Worm (Caenorhabditis elegans) whole organism, L3 larva: ENCODE results near the gene elt-3.

Experiments
- R02D3.7 ChIP-seq: fragments of 150-350 bp; optimal IDR thresholded peaks from 2 replicates; lab custom pipeline; 2014; ENCODE audit warnings: missing biosample characterization, missing genetic modification characterization
- ZK546.5 ChIP-seq: sonication (generic microtip); optimal IDR thresholded peaks from 2 replicates; lab custom pipeline; 2017; ENCODE audit warnings: missing biosample characterization, missing genetic modification characterization
- aly-2 ChIP-seq: fragments of 150-350 bp; optimal IDR thresholded peaks from 2 replicates; lab custom pipeline; 2014; ENCODE audit warnings: missing biosample characterization, missing genetic modification characterization
- ama-1 ChIP-seq: fragments of 150-350 bp; optimal IDR thresholded peaks from 2 replicates; lab custom pipeline; 2018
- ceh-16 ChIP-seq: sonication (generic microtip); optimal IDR thresholded peaks from 2 replicates; lab custom pipeline; 2017; ENCODE audit warnings: missing biosample characterization, missing genetic modification characterization
- ceh-28 ChIP-seq: fragments of 150-350 bp; optimal IDR thresholded peaks from 2 replicates; lab custom pipeline; 2014; ENCODE audit warnings: missing biosample characterization, missing genetic modification reagents, missing genetic modification characterization
- ceh-82 ChIP-seq: fragments of 150-350 bp; optimal IDR thresholded peaks from 2 replicates; lab custom pipeline; 2014; ENCODE audit warnings: missing biosample characterization, missing genetic modification characterization
- ceh-9 ChIP-seq: sonication (generic microtip); optimal IDR thresholded peaks from 2 replicates; lab custom pipeline; 2018; ENCODE audit warnings: missing biosample characterization, missing genetic modification characterization
- daf-12 ChIP-seq: fragments of 150-350 bp; optimal IDR thresholded peaks from 2 replicates; lab custom pipeline; 2014; ENCODE audit warnings: missing biosample characterization, missing genetic modification reagents, missing genetic modification characterization
- egl-27 ChIP-seq: sonication (generic microtip); optimal IDR thresholded peaks from 4 replicates; lab custom pipeline; 2017; ENCODE audit warnings: missing biosample characterization, missing genetic modification reagents, missing genetic modification characterization
- egl-5 ChIP-seq: fragments of 150-350 bp; optimal IDR thresholded peaks from 2 replicates; lab custom pipeline; 2017; ENCODE audit warnings: missing biosample characterization, missing genetic modification reagents, missing genetic modification characterization, inconsistent platforms
- elt-1 ChIP-seq: fragments of 150-350 bp; optimal IDR thresholded peaks from 2 replicates; lab custom pipeline; 2014; ENCODE audit warnings: missing biosample characterization, missing genetic modification characterization
- elt-2 ChIP-seq: sonication (generic microtip); optimal IDR thresholded peaks from 2 replicates; lab custom pipeline; 2016; ENCODE audit warnings: missing genetic modification reagents, mild to moderate bottlenecking, missing genetic modification characterization, missing compliant biosample characterization
- elt-3 ChIP-seq, 3 experiments: fragments of 150-350 bp in 1 of 3; sonication (generic microtip) in 2 of 3; optimal IDR thresholded peaks; 2 replicates in 2 of 3; 4 replicates in 1 of 3; lab custom pipeline; 2014 to 2017; ENCODE audit warnings: missing biosample characterization in 3 of 3, missing genetic modification characterization in 3 of 3
- eor-1 ChIP-seq, 2 experiments: fragments of 150-350 bp; optimal IDR thresholded peaks; 2 replicates each; lab custom pipeline; 2014 to 2018; ENCODE audit warnings: missing biosample characterization in 2 of 2, missing genetic modification characterization in 2 of 2
- fkh-10 ChIP-seq: sonication (generic microtip); optimal IDR thresholded peaks from 2 replicates; lab custom pipeline; 2017; ENCODE audit warnings: missing biosample characterization, missing genetic modification reagents, missing genetic modification characterization
- fkh-2 ChIP-seq: fragments of 150-350 bp; optimal IDR thresholded peaks from 2 replicates; lab custom pipeline; 2014; ENCODE audit warnings: missing biosample characterization, missing genetic modification reagents, missing genetic modification characterization
- fos-1 ChIP-seq: fragments of 150-350 bp; optimal IDR thresholded peaks from 2 replicates; lab custom pipeline; 2014; ENCODE audit warnings: missing biosample characterization, missing genetic modification characterization
- hmg-11 ChIP-seq: sonication (generic microtip); optimal IDR thresholded peaks from 2 replicates; lab custom pipeline; 2016; ENCODE audit warnings: missing genetic modification characterization, missing compliant biosample characterization
- jun-1 ChIP-seq: fragments of 150-350 bp; optimal IDR thresholded peaks from 2 replicates; lab custom pipeline; 2014; ENCODE audit warnings: missing biosample characterization, missing genetic modification reagents, missing genetic modification characterization
- lin-15B ChIP-seq: fragments of 150-350 bp; optimal IDR thresholded peaks from 2 replicates; lab custom pipeline; 2014; ENCODE audit warnings: missing biosample characterization, missing genetic modification characterization
- lin-39 ChIP-seq: fragments of 150-350 bp; optimal IDR thresholded peaks from 2 replicates; lab custom pipeline; 2018; ENCODE audit warnings: missing biosample characterization, missing genetic modification reagents, missing genetic modification characterization
- lsy-12 ChIP-seq: sonication (generic microtip); optimal IDR thresholded peaks from 2 replicates; lab custom pipeline; 2016; ENCODE audit warnings: mild to moderate bottlenecking, missing genetic modification characterization, missing compliant biosample characterization
- mdl-1 ChIP-seq: fragments of 150-350 bp; optimal IDR thresholded peaks from 2 replicates; lab custom pipeline; 2014; ENCODE audit warnings: missing biosample characterization, missing genetic modification characterization
- mml-1 ChIP-seq: fragments of 150-350 bp; sonication (generic microtip); optimal IDR thresholded peaks from 3 replicates; lab custom pipeline; 2014; ENCODE audit warnings: missing biosample characterization, missing genetic modification characterization
- nfya-1 ChIP-seq: sonication (generic microtip); optimal IDR thresholded peaks from 2 replicates; lab custom pipeline; 2017; ENCODE audit warnings: missing genetic modification characterization, mild to moderate bottlenecking, missing compliant biosample characterization, antibody characterized with exemption, moderate library complexity; ENCODE audit not compliant: insufficient read depth
- nhr-11 ChIP-seq: fragments of 150-350 bp; optimal IDR thresholded peaks from 2 replicates; lab custom pipeline; 2014; ENCODE audit warnings: missing biosample characterization, missing genetic modification characterization
- nhr-12 ChIP-seq: fragments of 150-350 bp; optimal IDR thresholded peaks from 2 replicates; lab custom pipeline; 2014; ENCODE audit warnings: missing biosample characterization, missing genetic modification characterization
- nhr-23 ChIP-seq: fragments of 150-350 bp; optimal IDR thresholded peaks from 2 replicates; lab custom pipeline; 2014; ENCODE audit warnings: missing biosample characterization, missing genetic modification reagents, missing genetic modification characterization
- nhr-237 ChIP-seq: fragments of 150-350 bp; optimal IDR thresholded peaks from 2 replicates; lab custom pipeline; 2014; ENCODE audit warnings: missing biosample characterization, missing genetic modification characterization
- nhr-25 ChIP-seq: sonication (generic microtip); optimal IDR thresholded peaks from 2 replicates; lab custom pipeline; 2017; ENCODE audit warnings: missing biosample characterization, missing genetic modification characterization
- nhr-28 ChIP-seq: fragments of 150-350 bp; optimal IDR thresholded peaks from 2 replicates; lab custom pipeline; 2014; ENCODE audit warnings: missing biosample characterization, missing genetic modification characterization
- nhr-43 ChIP-seq: sonication (generic microtip); optimal IDR thresholded peaks from 2 replicates; lab custom pipeline; 2016; ENCODE audit warnings: mild to moderate bottlenecking, missing genetic modification characterization, missing compliant biosample characterization; ENCODE audit not compliant: poor library complexity, severe bottlenecking
- nhr-67 ChIP-seq: fragments of 150-350 bp; optimal IDR thresholded peaks from 2 replicates; lab custom pipeline; 2014; ENCODE audit warnings: missing biosample characterization, missing genetic modification characterization
- nhr-76 ChIP-seq: fragments of 150-350 bp; sonication (generic microtip); optimal IDR thresholded peaks from 5 replicates; lab custom pipeline; 2014; ENCODE audit warnings: missing biosample characterization, missing genetic modification characterization
- nhr-77 ChIP-seq: fragments of 150-350 bp; optimal IDR thresholded peaks from 2 replicates; lab custom pipeline; 2014; ENCODE audit warnings: missing biosample characterization, missing genetic modification characterization
- pha-4 ChIP-seq: fragments of 150-350 bp; optimal IDR thresholded peaks from 2 replicates; lab custom pipeline; 2014; ENCODE audit warnings: missing biosample characterization, missing genetic modification reagents, missing genetic modification characterization
- pqm-1 ChIP-seq: fragments of 150-350 bp; optimal IDR thresholded peaks from 2 replicates; lab custom pipeline; 2017; ENCODE audit warnings: missing biosample characterization, missing genetic modification characterization, inconsistent platforms
- sea-2 ChIP-seq: fragments of 150-350 bp; sonication (generic microtip); optimal IDR thresholded peaks from 4 replicates; lab custom pipeline; 2014; ENCODE audit warnings: missing biosample characterization, missing genetic modification reagents, missing genetic modification characterization
- skn-1 ChIP-seq: fragments of 150-350 bp; optimal IDR thresholded peaks from 2 replicates; lab custom pipeline; 2014; ENCODE audit warnings: missing biosample characterization, missing genetic modification characterization
- snpc-4 ChIP-seq: fragments of 150-350 bp; optimal IDR thresholded peaks from 2 replicates; lab custom pipeline; 2014; ENCODE audit warnings: missing biosample characterization, missing genetic modification characterization
- tbx-2 ChIP-seq: sonication (generic microtip); optimal IDR thresholded peaks from 2 replicates; lab custom pipeline; 2016; ENCODE audit warnings: mild to moderate bottlenecking, missing genetic modification characterization, missing compliant biosample characterization
- unc-39 ChIP-seq: sonication (generic microtip); optimal IDR thresholded peaks from 4 replicates; lab custom pipeline; 2017; ENCODE audit warnings: missing biosample characterization, missing genetic modification characterization
- unc-62 ChIP-seq: fragments of 150-350 bp; sonication (generic microtip); optimal IDR thresholded peaks from 4 replicates; lab custom pipeline; 2014; ENCODE audit warnings: missing biosample characterization, missing genetic modification reagents, missing genetic modification characterization
- zag-1 ChIP-seq: fragments of 150-350 bp; optimal IDR thresholded peaks from 2 replicates; lab custom pipeline; 2014; ENCODE audit warnings: missing biosample characterization, missing genetic modification characterization
- ztf-11 ChIP-seq: fragments of 150-350 bp; optimal IDR thresholded peaks from 2 replicates; lab custom pipeline; 2014; ENCODE audit warnings: missing biosample characterization, missing genetic modification characterization
- ztf-4 ChIP-seq: fragments of 150-350 bp; optimal IDR thresholded peaks from 2 replicates; lab custom pipeline; 2014; ENCODE audit warnings: missing biosample characterization, missing genetic modification characterization

elt-3 gene

DNA sequence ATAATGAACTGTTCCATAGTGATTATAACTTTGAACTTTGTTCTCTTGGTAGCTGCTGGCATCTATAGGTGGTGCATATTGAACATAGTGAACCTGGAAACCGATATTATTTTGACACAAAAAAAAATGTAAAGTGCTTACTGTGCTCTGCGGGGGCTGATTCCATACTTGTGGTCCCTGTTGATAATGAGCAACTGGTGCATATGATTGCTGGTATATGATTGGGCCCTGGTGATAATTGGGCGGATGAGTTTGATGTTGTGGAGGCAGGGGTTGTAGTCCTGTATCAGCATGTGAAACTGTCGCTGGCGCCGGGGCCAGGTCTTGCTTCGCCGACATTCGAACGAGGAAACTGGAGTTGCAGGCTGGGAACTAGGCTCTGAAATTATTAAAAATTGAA, 33.6 kb downstream of the elt-3 start, which contains the start of gene pqn-39:
pqn-39 (minus strand) TSS at position 385 of the 400 bp plus-strand sequence.
- TF ChIP-seq fkh-10 (no peak), nhr-25 (tag; lab: Kevin White, UChicago) (no peak), nhr-11 (tag; lab: Kevin White, UChicago) (no peak), nhr-237 (tag; lab: Kevin White, UChicago) (no peak), zag-1 (tag; lab: Kevin White, UChicago) (no peak), unc-39 (no peak), elt-2 (tag; lab: Kevin White, UChicago) (no peak), ztf-11 (no peak), mml-1 (no peak), nhr-12 (tag; lab: Kevin White, UChicago) (no peak)

DNA sequence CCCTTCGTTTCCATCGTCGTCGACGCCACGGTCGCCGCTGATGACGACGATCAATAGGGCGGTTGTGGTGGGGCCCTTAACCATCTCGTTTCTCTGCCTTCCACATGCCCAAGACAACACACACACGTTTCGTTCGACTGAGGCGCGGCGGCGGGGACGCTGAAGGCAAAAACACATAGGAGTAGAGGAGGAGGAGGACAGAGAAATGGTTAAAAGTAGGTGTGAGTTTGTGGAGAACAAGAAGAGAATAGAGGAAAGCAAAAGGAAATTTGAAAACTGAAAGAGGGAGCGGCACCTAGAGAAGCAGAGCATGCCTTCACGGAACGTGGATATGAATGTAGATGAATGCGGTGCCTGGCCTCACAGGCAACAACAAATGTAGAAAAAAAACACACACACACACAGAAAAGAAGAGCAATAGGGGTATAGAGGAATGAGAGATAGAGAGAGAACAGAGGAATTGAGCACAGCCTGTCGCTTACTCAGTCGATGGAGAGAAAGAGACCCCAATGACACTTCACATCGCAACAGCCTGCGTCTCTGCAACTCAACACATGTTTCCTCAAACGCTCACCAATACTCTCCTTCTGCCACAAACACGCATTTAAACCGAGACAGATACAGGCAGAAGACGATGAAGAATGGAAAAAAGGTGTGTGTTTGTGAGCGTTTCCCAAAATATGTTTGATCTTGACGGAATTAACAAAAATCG, 34.7 kb downstream of the elt-3 start:
- TF ChIP-seq skn-1 (peak; percentile 24), lin-15B (tag; lab: Kevin White, UChicago) (peak; percentile 20), ama-1 (lab: Kevin White, UChicago) (no peak), ceh-16 (tag; lab: Kevin White, UChicago) (no peak), elt-1 (tag; lab: Kevin White, UChicago) (peak; percentile 57), fkh-10 (no peak), lin-39 (tag; lab: Kevin White, UChicago) (peak; percentile 50), nhr-237 (tag; lab: Kevin White, UChicago) (no peak), egl-5 (tag; lab: Kevin White, UChicago) (peak; percentile 41), nhr-11 (tag; lab: Kevin White, UChicago) (peak; percentile 60), ceh-28 (tag; lab: Kevin White, UChicago) (peak; percentile 62), elt-2 (tag; lab: Kevin White, UChicago) (peak; percentile 68), sea-2 (no peak), nhr-28 (tag; lab: Kevin White, UChicago) (no peak), nhr-25 (tag; lab: Kevin White, UChicago) (no peak), daf-12 (no peak), nfya-1 (tag; lab: Kevin White, UChicago) (peak; percentile 63), unc-62 (GFP tag; lab: Kevin White, UChicago) (peak; percentile 79), lsy-12 (tag; lab: Kevin White, UChicago) (peak; percentile 55), nhr-23 (tag; lab: Kevin White, UChicago) (peak; percentile 31), snpc-4 (peak; percentile 63), fos-1 (no peak), eor-1 (tag; optimal IDR thresholded peaks at IDR 0.05; lab: Kevin White, UChicago) (no peak), jun-1 (tag; lab: Kevin White, UChicago) (peak; percentile 76), tbx-2 (tag; lab: Kevin White, UChicago) (peak; percentile 55), zag-1 (tag; lab: Kevin White, UChicago) (no peak), egl-27 (tag; lab: Kevin White, UChicago) (peak; percentile 48), nhr-43 (no peak), R02D3.7 (tag; lab: Kevin White, UChicago) (peak; percentile 10), hmg-11 (tag; lab: Kevin White, UChicago) (peak; percentile 95), nhr-12 (tag; lab: Kevin White, UChicago) (no peak), fkh-2 (tag; lab: Kevin White, UChicago) (peak; percentile 40), nhr-67 (tag; lab: Kevin White, UChicago) (no peak), ztf-11 (no peak), mdl-1 (no peak), ZK546.5 (no peak), ztf-4 (tag; lab: Kevin White, UChicago) (peak; percentile 48), pha-4 (tag; lab: Kevin White, UChicago) (peak; percentile 90), aly-2 (tag; lab: Kevin White, UChicago) (no peak), pqm-1 (tag; lab: Kevin White, UChicago) (peak; percentile 27), mml-1 (no peak), ceh-82 (tag; lab: Kevin White, UChicago) (no peak), nhr-76 (tag; lab: Kevin White, UChicago) (no peak), elt-3 (tag; optimal IDR thresholded peaks at IDR 0.05; lab: Kevin White, UChicago) (no peak), unc-39 (no peak), ceh-9 (tag; lab: Kevin White, UChicago) (no peak), nhr-77 (no peak)
